Worm (Caenorhabditis elegans) whole organism, L4 larva: ENCODE data around the gene C33D9.10.

Experiments
- lin-13 ChIP-seq: fragments of 150-350 bp; optimal IDR thresholded peaks from 2 replicates; lab custom pipeline; 2014; ENCODE audit warnings: missing biosample characterization, missing genetic modification reagents, missing genetic modification characterization
- ztf-11 ChIP-seq: fragments of 150-350 bp; optimal IDR thresholded peaks from 2 replicates; lab custom pipeline; 2014; ENCODE audit warnings: missing biosample characterization, missing genetic modification characterization

DNA sequence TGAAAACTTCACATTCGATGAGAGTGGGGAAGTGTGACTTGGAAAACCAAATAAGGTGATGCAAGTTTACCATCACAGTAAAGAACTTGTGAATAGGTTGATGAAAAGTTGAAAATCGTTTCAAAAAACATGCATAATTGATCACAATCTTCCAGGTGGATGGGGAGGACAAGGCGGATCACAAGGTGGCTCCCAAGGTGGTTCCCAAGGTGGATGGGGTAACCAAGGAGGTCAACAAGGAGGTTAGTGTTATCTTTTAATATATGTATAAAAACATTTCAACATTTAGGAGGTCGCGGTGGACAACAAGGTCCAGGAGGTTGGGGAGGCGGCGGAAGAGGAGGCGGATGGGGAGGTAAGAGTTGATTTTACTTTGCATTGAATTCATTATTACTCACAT, 29.7 kb upstream of the C33D9.10 start, which contains the start of gene T28C6.10:
- TF ChIP-seq lin-13 (GFP tag; lab: Kevin White, UChicago) (no peak), ztf-11 (tag; lab: Kevin White, UChicago) (no peak)
